Fruit fly (Drosophila melanogaster) whole organism, embryonic: ENCODE measurements around the gene CG5968.

Experiments
- Blimp-1 ChIP-seq: fragments of 200-800 bp; sonication (Bioruptor generic); optimal IDR thresholded peaks from 3 replicates; lab custom pipeline; 2018; ENCODE audit warnings: missing biosample characterization, missing genetic modification characterization, mild to moderate bottlenecking, moderate library complexity, missing genetic modification reagents
- CG10147 ChIP-seq: fragments of 200-800 bp; sonication (Bioruptor generic); optimal IDR thresholded peaks from 2 replicates; lab custom pipeline; 2019; ENCODE audit warnings: missing biosample characterization, mild to moderate bottlenecking, missing genetic modification characterization, moderate library complexity
- CG10959 ChIP-seq: fragments of 200-800 bp; sonication (Bioruptor generic); IDR thresholded peaks from 2 replicates; pipeline ENCODE4 v1.3.6; 2022; ENCODE audit warnings: missing biosample characterization, missing genetic modification characterization
- CG11085 ChIP-seq: fragments of 200-800 bp; sonication (Bioruptor generic); IDR thresholded peaks from 2 replicates; pipeline ENCODE4 v1.3.6; 2022; ENCODE audit warnings: missing biosample characterization, missing genetic modification characterization
- CG11456 ChIP-seq: fragments of 200-800 bp; sonication (Bioruptor generic); IDR thresholded peaks from 3 replicates; pipeline ENCODE4 v1.3.6; 2022; ENCODE audit warnings: missing biosample characterization, missing genetic modification characterization
- CG1603 ChIP-seq: fragments of 200-800 bp; sonication (Bioruptor generic); optimal IDR thresholded peaks from 2 replicates; lab custom pipeline; 2019; ENCODE audit warnings: missing biosample characterization, mild to moderate bottlenecking, missing genetic modification characterization, moderate library complexity
- CG1647 ChIP-seq: fragments of 200-800 bp; sonication (Bioruptor generic); optimal IDR thresholded peaks from 3 replicates; lab custom pipeline; 2016; ENCODE audit warnings: missing biosample characterization, missing genetic modification characterization
- CG17802 ChIP-seq: fragments of 200-800 bp; sonication (Bioruptor generic); optimal IDR thresholded peaks from 2 replicates; lab custom pipeline; 2018; ENCODE audit warnings: missing biosample characterization, mild to moderate bottlenecking, missing genetic modification characterization, moderate library complexity
- CG17829 ChIP-seq: fragments of 200-800 bp; optimal IDR thresholded peaks from 2 replicates; lab custom pipeline; 2019; ENCODE audit warnings: missing biosample characterization, mild to moderate bottlenecking, missing genetic modification characterization, moderate library complexity
- CG18764 ChIP-seq: fragments of 200-800 bp; sonication (Bioruptor generic); optimal IDR thresholded peaks from 3 replicates; lab custom pipeline; 2016; ENCODE audit warnings: missing biosample characterization, missing genetic modification characterization
- CG3163 ChIP-seq: fragments of 200-800 bp; sonication (Bioruptor generic); optimal IDR thresholded peaks from 3 replicates; lab custom pipeline; 2016; ENCODE audit warnings: missing biosample characterization, missing genetic modification characterization
- CG32532 ChIP-seq: fragments of 200-800 bp; sonication (Bioruptor generic); IDR thresholded peaks from 2 replicates; pipeline ENCODE4 v1.3.6; 2022; ENCODE audit warnings: missing biosample characterization, missing genetic modification characterization
- CG32767 ChIP-seq: fragments of 200-800 bp; sonication (Bioruptor generic); IDR thresholded peaks from 2 replicates; pipeline ENCODE4 v1.3.6; 2022; ENCODE audit warnings: missing biosample characterization, missing genetic modification characterization
- CG4328 ChIP-seq: fragments of 200-800 bp; sonication (Bioruptor generic); optimal IDR thresholded peaks from 3 replicates; lab custom pipeline; 2017; ENCODE audit warnings: missing biosample characterization, missing genetic modification reagents, missing genetic modification characterization
- CG4424 ChIP-seq: fragments of 200-800 bp; sonication (Bioruptor generic); optimal IDR thresholded peaks from 3 replicates; lab custom pipeline; 2016; ENCODE audit warnings: missing biosample characterization, missing genetic modification characterization
- CG6254 ChIP-seq: fragments of 200-800 bp; sonication (Bioruptor generic); optimal IDR thresholded peaks from 3 replicates; lab custom pipeline; 2017; ENCODE audit warnings: mild to moderate bottlenecking, missing biosample characterization, missing genetic modification reagents, missing genetic modification characterization
- CG6765 ChIP-seq: fragments of 200-800 bp; sonication (Bioruptor generic); optimal IDR thresholded peaks from 3 replicates; lab custom pipeline; 2017; ENCODE audit warnings: missing biosample characterization, mild to moderate bottlenecking, missing genetic modification characterization
- CG7372 ChIP-seq: fragments of 200-800 bp; sonication (Bioruptor generic); IDR thresholded peaks from 2 replicates; pipeline ENCODE4 v1.3.6; 2022; ENCODE audit warnings: missing biosample characterization, missing genetic modification characterization
- CG7987 ChIP-seq: fragments of 200-800 bp; sonication (Bioruptor generic); optimal IDR thresholded peaks from 2 replicates; lab custom pipeline; 2018; ENCODE audit warnings: missing biosample characterization, mild to moderate bottlenecking, missing genetic modification characterization, moderate library complexity
- CG9876 ChIP-seq: fragments of 200-800 bp; sonication (Bioruptor generic); optimal IDR thresholded peaks from 2 replicates; lab custom pipeline; 2016; ENCODE audit warnings: missing biosample characterization, missing genetic modification characterization
- Chrac-16 ChIP-seq: fragments of 200-800 bp; sonication (Bioruptor generic); optimal IDR thresholded peaks from 3 replicates; lab custom pipeline; 2016; ENCODE audit warnings: missing biosample characterization, missing genetic modification characterization
- Doc3 ChIP-seq: fragments of 200-800 bp; sonication (Bioruptor generic); IDR thresholded peaks from 3 replicates; pipeline ENCODE4 v1.3.6; 2022; ENCODE audit warnings: missing biosample characterization, missing genetic modification characterization; ENCODE audit not compliant: partially characterized antibody
- Med ChIP-seq: fragments of 200-800 bp; sonication (Bioruptor generic); peaks from one replicate; lab custom pipeline; 2016; ENCODE audit warnings: missing biosample characterization, missing genetic modification characterization, mild to moderate bottlenecking, inconsistent platforms, moderate library complexity
- Nf-YB ChIP-seq: fragments of 200-800 bp; sonication (Bioruptor generic); optimal IDR thresholded peaks from 3 replicates; lab custom pipeline; 2019; ENCODE audit warnings: missing biosample characterization, mild to moderate bottlenecking, missing genetic modification characterization, moderate library complexity
- Rfx ChIP-seq: fragments of 200-800 bp; sonication (Bioruptor generic); IDR thresholded peaks from 2 replicates; pipeline ENCODE4 v1.3.6; 2022; ENCODE audit warnings: missing biosample characterization, missing genetic modification characterization
- Usf ChIP-seq: fragments of 200-800 bp; sonication (Bioruptor generic); optimal IDR thresholded peaks from 2 replicates; lab custom pipeline; 2017; ENCODE audit warnings: missing genotype, missing biosample characterization, missing genetic modification characterization
- bbx ChIP-seq: fragments of 200-800 bp; sonication (Bioruptor generic); IDR thresholded peaks from 2 replicates; pipeline ENCODE4 v1.3.6; 2022; ENCODE audit warnings: missing biosample characterization, missing genetic modification characterization; ENCODE audit not compliant: partially characterized antibody
- cad ChIP-seq: fragments of >200 bp; optimal IDR thresholded peaks from 2 replicates; lab custom pipeline; 2017; ENCODE audit warnings: missing biosample characterization, missing genetic modification characterization
- chinmo ChIP-seq: fragments of 200-800 bp; sonication (Bioruptor generic); IDR thresholded peaks from 4 replicates; pipeline ENCODE4 v1.3.6; 2022; ENCODE audit warnings: missing biosample characterization, missing genetic modification characterization; ENCODE audit not compliant: partially characterized antibody
- cwo ChIP-seq: fragments of 200-800 bp; sonication (Bioruptor generic); optimal IDR thresholded peaks from 3 replicates; lab custom pipeline; 2017; ENCODE audit warnings: missing biosample characterization, missing genetic modification characterization, mild to moderate bottlenecking, moderate library complexity, missing genetic modification reagents
- en ChIP-seq: fragments of 200-800 bp; sonication (Bioruptor generic); optimal IDR thresholded peaks from 2 replicates; lab custom pipeline; 2016; ENCODE audit warnings: missing biosample characterization, missing genetic modification characterization
- gsb ChIP-seq: fragments of 200-800 bp; sonication (Bioruptor generic); IDR thresholded peaks from 2 replicates; pipeline ENCODE4 v1.3.6; 2022; ENCODE audit warnings: missing biosample characterization, missing genetic modification characterization
- hkb ChIP-seq, 2 experiments: fragments of 200-800 bp in 1 of 2; fragments of >200 bp in 1 of 2; sonication (Bioruptor generic) in 1 of 2; IDR thresholded peaks in 1 of 2; optimal IDR thresholded peaks in 1 of 2; 2 replicates each; pipeline versions ENCODE4 v1.3.6 to Lab custom; 2017 to 2022; ENCODE audit warnings: missing biosample characterization in 1 of 2, missing genetic modification characterization in 1 of 2
- ind ChIP-seq: fragments of 200-800 bp; sonication (Bioruptor generic); optimal IDR thresholded peaks from 3 replicates; lab custom pipeline; 2016; ENCODE audit warnings: missing biosample characterization, missing genetic modification characterization
- jing ChIP-seq: fragments of 200-800 bp; sonication (Bioruptor generic); optimal IDR thresholded peaks from 2 replicates; lab custom pipeline; 2018; ENCODE audit warnings: missing biosample characterization, mild to moderate bottlenecking, missing genetic modification characterization
- lab ChIP-seq: fragments of 200-800 bp; sonication (Bioruptor generic); optimal IDR thresholded peaks from 3 replicates; lab custom pipeline; 2017; ENCODE audit warnings: missing biosample characterization, missing genetic modification characterization, mild to moderate bottlenecking, moderate library complexity, missing genetic modification reagents
- lola ChIP-seq, 3 experiments: fragments of >200 bp in 2 of 3; fragments of 200-800 bp in 1 of 3; sonication (Bioruptor generic) in 1 of 3; optimal IDR thresholded peaks; 2 replicates each; lab custom pipeline; 2017 to 2019; ENCODE audit warnings: missing biosample characterization in 3 of 3, missing genetic modification characterization in 3 of 3, mild to moderate bottlenecking in 1 of 3, moderate library complexity in 1 of 3
- nmo ChIP-seq: fragments of 200-800 bp; sonication (Bioruptor generic); optimal IDR thresholded peaks from 2 replicates; lab custom pipeline; 2018; ENCODE audit warnings: missing biosample characterization, mild to moderate bottlenecking, missing genetic modification characterization, moderate library complexity
- prd ChIP-seq, 3 experiments: fragments of >200 bp in 2 of 3; fragments of 200-800 bp in 1 of 3; sonication (Bioruptor generic) in 1 of 3; optimal IDR thresholded peaks in 2 of 3; IDR thresholded peaks in 1 of 3; 2 replicates in 2 of 3; 3 replicates in 1 of 3; pipeline versions ENCODE4 v1.3.6 to Lab custom; 2017 to 2022; ENCODE audit warnings: missing biosample characterization in 1 of 3, missing genetic modification characterization in 1 of 3
- schlank ChIP-seq: fragments of 200-800 bp; sonication (Bioruptor generic); optimal IDR thresholded peaks from 2 replicates; lab custom pipeline; 2018; ENCODE audit warnings: missing biosample characterization, mild to moderate bottlenecking, missing genetic modification characterization
- sr ChIP-seq: fragments of 200-800 bp; sonication (Bioruptor generic); IDR thresholded peaks from 3 replicates; pipeline ENCODE4 v1.3.6; 2022; ENCODE audit warnings: missing biosample characterization, missing genetic modification characterization
- stwl ChIP-seq: fragments of 200-800 bp; sonication (Bioruptor generic); optimal IDR thresholded peaks from 3 replicates; lab custom pipeline; 2018; ENCODE audit warnings: missing biosample characterization, mild to moderate bottlenecking, missing genetic modification characterization, moderate library complexity
- tio ChIP-seq: fragments of 200-800 bp; sonication (Bioruptor generic); optimal IDR thresholded peaks from 2 replicates; lab custom pipeline; 2017; ENCODE audit warnings: missing biosample characterization, missing genetic modification characterization, inconsistent platforms
- toy ChIP-seq: fragments of 200-800 bp; sonication (Bioruptor generic); IDR thresholded peaks from 2 replicates; pipeline ENCODE4 v1.3.6; 2022; ENCODE audit warnings: missing biosample characterization, missing genetic modification characterization
- unpg ChIP-seq: fragments of 200-800 bp; sonication (Bioruptor generic); optimal IDR thresholded peaks from 3 replicates; lab custom pipeline; 2018; ENCODE audit warnings: missing biosample characterization, mild to moderate bottlenecking, missing genetic modification characterization, moderate library complexity
- zf30C ChIP-seq: fragments of 200-800 bp; sonication (Bioruptor generic); optimal IDR thresholded peaks from 3 replicates; lab custom pipeline; 2018; ENCODE audit warnings: missing biosample characterization, mild to moderate bottlenecking, missing genetic modification characterization

The CG5968 gene

dm6 chr2L:16521345-16522285 is 28.1 kb downstream of the CG5968 start (continued):
- TF ChIP-seq sr (GFP tag; lab: Robert Waterston, UW) (peak; percentile 67; the same call in 2 of the 3 replicates), lola (GFP tag; optimal IDR thresholded peaks at IDR 0.05; lab: Kevin White, UChicago) (peak in 1 of 3 experiments; percentile 89), Nf-YB (GFP tag; lab: Kevin White, UChicago) (peak; percentile 81), CG1603 (tag; lab: Kevin White, UChicago) (peak; percentile 96), en (GFP tag; lab: Kevin White, UChicago) (peak; percentile 62), tio (peak; percentile 33), stwl (tag; lab: Kevin White, UChicago) (peak; percentile 64), CG4328 (peak; percentile 93), CG4424 (GFP tag; lab: Kevin White, UChicago) (peak; percentile 70), toy (GFP tag; lab: Robert Waterston, UW) (no peak), zf30C (GFP tag; lab: Kevin White, UChicago) (peak; percentile 19), chinmo (peak; percentile 99), CG32532 (GFP tag; lab: Robert Waterston, UW) (peak; percentile 39), Doc3 (GFP tag; lab: Robert Waterston, UW) (no peak), CG18764 (GFP tag; lab: Kevin White, UChicago) (peak; percentile 75), jing (GFP tag; lab: Kevin White, UChicago) (peak; percentile 71), CG11456 (GFP tag; lab: Robert Waterston, UW) (no peak), nmo (GFP tag; lab: Kevin White, UChicago) (peak; percentile 34), CG3163 (GFP tag; lab: Kevin White, UChicago) (peak; percentile 94), ind (GFP tag; lab: Kevin White, UChicago) (no peak), Blimp-1 (GFP tag; lab: Kevin White, UChicago) (peak; percentile 83), schlank (peak; percentile 80), CG7987 (GFP tag; lab: Kevin White, UChicago) (peak; percentile 89), bbx (GFP tag; lab: Robert Waterston, UW) (peak; percentile 41; the same call in 1 of the 2 replicates), Usf (GFP tag; lab: Kevin White, UChicago) (peak; percentile 4), Rfx (GFP tag; lab: Robert Waterston, UW) (peak; percentile 58; the same call in 1 of the 2 replicates), CG6254 (GFP tag; lab: Kevin White, UChicago) (peak; percentile 82), hkb (optimal IDR thresholded peaks at IDR 0.05; lab: Kevin White, UChicago) (no peak), hkb (GFP tag; IDR thresholded peaks at IDR 0.05; lab: Robert Waterston, UW) (peak; percentile 88; the same call in 1 of the 2 replicates), Med (GFP tag; lab: Kevin White, UChicago) (peak; percentile 96), lab (GFP tag; lab: Kevin White, UChicago) (peak; percentile 93), CG7372 (GFP tag; lab: Robert Waterston, UW) (peak; percentile 51), CG11085 (GFP tag; lab: Robert Waterston, UW) (no peak), cad (GFP tag; lab: Kevin White, UChicago) (no peak), CG1647 (peak; percentile 29), CG10959 (GFP tag; lab: Robert Waterston, UW) (peak; percentile 73), CG32767 (GFP tag; lab: Robert Waterston, UW) (peak; percentile 64; the same call in 1 of the 2 replicates), CG6765 (peak; percentile 77), Chrac-16 (GFP tag; lab: Kevin White, UChicago) (no peak), CG9876 (GFP tag; lab: Kevin White, UChicago) (peak; percentile 60), gsb (peak; percentile 14; the same call in 1 of the 2 replicates), prd (optimal IDR thresholded peaks at IDR 0.05; lab: Kevin White, UChicago) (no peak), prd (GFP tag; IDR thresholded peaks at IDR 0.05; lab: Robert Waterston, UW) (peak; percentile 54; the same call in 2 of the 3 replicates), cwo (GFP tag; lab: Kevin White, UChicago) (peak; percentile 78), CG17802 (tag; lab: Kevin White, UChicago) (peak; percentile 64), CG10147 (peak; percentile 77), CG17829 (tag; lab: Kevin White, UChicago) (peak; percentile 71), unpg (GFP tag; lab: Kevin White, UChicago) (peak; percentile 85)
